Worm (Caenorhabditis elegans): ENCODE data around the gene madf-1.

ce11 chrIV:805693-806092 is 26.0 kb downstream of the madf-1 start:
- TF ChIP-seq hmbx-1 (tag; optimal IDR thresholded peaks at IDR 0.05): no peak
- TF ChIP-seq ama-1 (optimal IDR thresholded peaks at IDR 0.05): no peak
- TF ChIP-seq hmg-4 (GFP tag; optimal IDR thresholded peaks at IDR 0.05): no peak

Measured in whole organism, early embryonic.